Fruit fly (Drosophila melanogaster) whole organism, wandering third instar larva: ENCODE data around the gene CG12112.
A peak's percentile ranks its signal among the peaks of the same experiment; 100 is the strongest.

ENCODE experiments used
- Abd-B ChIP-seq: fragments of >200 bp; optimal IDR thresholded peaks from 2 replicates; lab custom pipeline; 2017; ENCODE audit warnings: missing biosample characterization, missing genetic modification characterization
- CG32264 ChIP-seq: fragments of 200-800 bp; sonication (Bioruptor generic); optimal IDR thresholded peaks from 2 replicates; lab custom pipeline; 2016; ENCODE audit warnings: missing biosample characterization, missing genetic modification characterization
- CG9705 ChIP-seq: fragments of 200-800 bp; sonication (Bioruptor generic); optimal IDR thresholded peaks from 2 replicates; lab custom pipeline; 2018; ENCODE audit warnings: missing biosample characterization, mild to moderate bottlenecking, missing genetic modification characterization
- CrebA ChIP-seq: fragments of 200-800 bp; sonication (Bioruptor generic); optimal IDR thresholded peaks from 2 replicates; lab custom pipeline; 2016; ENCODE audit warnings: missing biosample characterization, mild to moderate bottlenecking, missing genetic modification characterization, borderline replicate concordance
- Dfd ChIP-seq: fragments of >200 bp; optimal IDR thresholded peaks from 2 replicates; lab custom pipeline; 2017; ENCODE audit warnings: missing biosample characterization, missing genetic modification characterization
- Dif ChIP-seq: fragments of 200-275, 200-300 bp; sonication (Bioruptor generic); optimal IDR thresholded peaks from 2 replicates; lab custom pipeline; 2018; ENCODE audit warnings: missing biosample characterization, missing genetic modification characterization; ENCODE audit not compliant: partially characterized antibody
- GATAd ChIP-seq: sonication (Bioruptor generic); optimal IDR thresholded peaks from 2 replicates; lab custom pipeline; 2016; ENCODE audit warnings: missing biosample characterization, missing genetic modification characterization
- HLH106 ChIP-seq: fragments of 200-800 bp; optimal IDR thresholded peaks from 3 replicates; lab custom pipeline; 2019; ENCODE audit warnings: missing biosample characterization, mild to moderate bottlenecking, missing genetic modification characterization, moderate library complexity
- Hnf4 ChIP-seq: fragments of 200-800 bp; sonication (Bioruptor generic); optimal IDR thresholded peaks from 2 replicates; lab custom pipeline; 2016; ENCODE audit warnings: missing biosample characterization, mild to moderate bottlenecking, missing genetic modification characterization
- Hr78 ChIP-seq: fragments of >200 bp; optimal IDR thresholded peaks from 2 replicates; lab custom pipeline; 2017; ENCODE audit warnings: missing biosample characterization, missing genetic modification characterization
- Jra ChIP-seq: sonication (Bioruptor generic); optimal IDR thresholded peaks from 2 replicates; lab custom pipeline; 2016; ENCODE audit warnings: missing biosample characterization, missing genetic modification characterization
- Mio ChIP-seq: sonication (Bioruptor generic); optimal IDR thresholded peaks from 2 replicates; lab custom pipeline; 2016; ENCODE audit warnings: missing biosample characterization, missing genetic modification characterization
- Myc ChIP-seq: fragments of >200 bp; optimal IDR thresholded peaks from 2 replicates; lab custom pipeline; 2017
- N ChIP-seq: fragments of >200 bp; optimal IDR thresholded peaks from 2 replicates; lab custom pipeline; 2018; ENCODE audit warnings: missing biosample characterization, missing external identifiers, missing genetic modification characterization
- OdsH ChIP-seq: fragments of 200-800 bp; sonication (Bioruptor generic); optimal IDR thresholded peaks from 2 replicates; lab custom pipeline; 2016; ENCODE audit warnings: missing biosample characterization, mild to moderate bottlenecking, missing genetic modification characterization
- Rel ChIP-seq, 2 experiments: fragments of 200-800 bp; sonication (Bioruptor generic) in 1 of 2; optimal IDR thresholded peaks; 2 replicates in 1 of 2; 3 replicates in 1 of 2; lab custom pipeline; 2016 to 2019; ENCODE audit warnings: mild to moderate bottlenecking in 2 of 2, missing biosample characterization in 2 of 2, missing genetic modification characterization in 2 of 2, moderate library complexity in 1 of 2
- Sp1 ChIP-seq: fragments of 200-800 bp; sonication (Bioruptor generic); optimal IDR thresholded peaks from 3 replicates; lab custom pipeline; 2019; ENCODE audit warnings: missing biosample characterization, mild to moderate bottlenecking, missing genetic modification characterization, moderate library complexity
- br ChIP-seq: fragments of 200-800 bp; sonication (Bioruptor generic); optimal IDR thresholded peaks from 2 replicates; lab custom pipeline; 2016; ENCODE audit warnings: missing biosample characterization, missing genetic modification characterization
- brk ChIP-seq: fragments of 200-800 bp; sonication (Bioruptor generic); optimal IDR thresholded peaks from 2 replicates; lab custom pipeline; 2016; ENCODE audit warnings: missing biosample characterization, mild to moderate bottlenecking, missing genetic modification characterization
- dl ChIP-seq, 2 experiments: fragments of 175-275, 200-275 bp in 1 of 2; fragments of 200-275 bp in 1 of 2; sonication (Bioruptor generic); optimal IDR thresholded peaks; lab custom pipeline; 2018; ENCODE audit warnings: mild to moderate bottlenecking in 2 of 2, missing biosample characterization in 2 of 2, missing genetic modification characterization in 2 of 2, moderate library complexity in 2 of 2; ENCODE audit not compliant: partially characterized antibody in 2 of 2, insufficient read depth in 1 of 2
- dsf ChIP-seq: sonication (Bioruptor generic); optimal IDR thresholded peaks from 2 replicates; lab custom pipeline; 2016; ENCODE audit warnings: missing biosample characterization, missing genetic modification characterization, borderline replicate concordance
- ey ChIP-seq: fragments of 200-800 bp; sonication (Bioruptor generic); optimal IDR thresholded peaks from 2 replicates; lab custom pipeline; 2016; ENCODE audit warnings: missing biosample characterization, missing genetic modification characterization
- foxo ChIP-seq, 2 experiments: fragments of 200-800 bp; sonication (Bioruptor generic); optimal IDR thresholded peaks; 2 replicates in 1 of 2; 3 replicates in 1 of 2; lab custom pipeline; 2016 to 2017; ENCODE audit warnings: missing biosample characterization in 2 of 2, missing genetic modification characterization in 2 of 2
- fru ChIP-seq: fragments of 200-800 bp; sonication (Bioruptor generic); optimal IDR thresholded peaks from 3 replicates; lab custom pipeline; 2016; ENCODE audit warnings: missing biosample characterization, mild to moderate bottlenecking, missing genetic modification characterization
- h ChIP-seq: fragments of 200-800 bp; sonication (Bioruptor generic); optimal IDR thresholded peaks from 3 replicates; lab custom pipeline; 2016; ENCODE audit warnings: missing biosample characterization, mild to moderate bottlenecking, missing genetic modification characterization
- lola ChIP-seq: fragments of >200 bp; optimal IDR thresholded peaks from 2 replicates; lab custom pipeline; 2017; ENCODE audit warnings: missing biosample characterization, missing genetic modification characterization
- pan ChIP-seq: fragments of >200 bp; optimal IDR thresholded peaks from 2 replicates; lab custom pipeline; 2017
- psq ChIP-seq: fragments of 200-800 bp; sonication (Bioruptor generic); optimal IDR thresholded peaks from 3 replicates; lab custom pipeline; 2017; ENCODE audit warnings: missing biosample characterization, mild to moderate bottlenecking, missing genetic modification characterization, moderate library complexity
- rgr ChIP-seq: fragments of 200-800 bp; sonication (Bioruptor generic); optimal IDR thresholded peaks from 3 replicates; lab custom pipeline; 2016; ENCODE audit warnings: missing biosample characterization, mild to moderate bottlenecking, missing genetic modification characterization
- sage ChIP-seq: fragments of 200-800 bp; sonication (Bioruptor generic); optimal IDR thresholded peaks from 2 replicates; lab custom pipeline; 2016; ENCODE audit warnings: missing biosample characterization, mild to moderate bottlenecking, missing genetic modification characterization
- tai ChIP-seq: sonication (Bioruptor generic); optimal IDR thresholded peaks from 2 replicates; lab custom pipeline; 2016; ENCODE audit warnings: missing biosample characterization, missing genetic modification characterization
- usp ChIP-seq: fragments of >200 bp; optimal IDR thresholded peaks from 2 replicates; lab custom pipeline; 2017; ENCODE audit warnings: missing biosample characterization, missing genetic modification characterization
- woc ChIP-seq: sonication (Bioruptor generic); optimal IDR thresholded peaks from 2 replicates; lab custom pipeline; 2016; ENCODE audit warnings: missing biosample characterization, mild to moderate bottlenecking, missing genetic modification characterization

The CG12112 gene

DNA sequence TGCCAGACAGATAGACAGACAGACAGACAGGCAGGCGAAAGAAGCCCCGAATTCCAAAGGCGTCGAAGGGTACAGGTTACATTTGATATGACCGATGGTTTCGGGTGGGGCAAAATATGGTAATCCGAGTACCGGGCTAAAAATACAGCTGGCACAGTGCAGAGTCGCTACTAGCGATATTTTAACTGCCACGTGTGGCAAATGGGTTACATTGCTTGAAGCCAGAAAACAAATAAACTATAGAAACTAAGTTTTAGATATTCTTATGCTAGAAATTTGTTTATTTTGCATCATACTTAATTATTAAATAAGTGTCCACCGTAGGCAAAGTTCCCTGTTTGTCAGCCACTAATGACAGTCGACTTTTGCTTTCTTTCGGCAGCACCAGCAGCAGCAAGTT is 23.2 kb upstream of the CG12112 start:
- TF ChIP-seq pan (lab: Kevin White, UChicago) (no peak), OdsH (GFP tag; lab: Kevin White, UChicago) (no peak), Sp1 (GFP tag; lab: Kevin White, UChicago) (no peak), brk (no peak), Abd-B (no peak), dsf (GFP tag; lab: Kevin White, UChicago) (no peak), woc (no peak), Rel (GFP tag; optimal IDR thresholded peaks at IDR 0.05; lab: Kevin White, UChicago) (no peak), Rel (tag; optimal IDR thresholded peaks at IDR 0.05; lab: Kevin White, UChicago) (no peak), foxo (GFP tag; optimal IDR thresholded peaks at IDR 0.05; lab: Kevin White, UChicago) (no peak), N (GFP tag; lab: Kevin White, UChicago) (no peak), CG9705 (GFP tag; lab: Kevin White, UChicago) (no peak), sage (no peak), ey (GFP tag; lab: Kevin White, UChicago) (no peak), usp (no peak), CrebA (GFP tag; lab: Kevin White, UChicago) (no peak), Jra (GFP tag; lab: Kevin White, UChicago) (no peak), GATAd (no peak)

DNA sequence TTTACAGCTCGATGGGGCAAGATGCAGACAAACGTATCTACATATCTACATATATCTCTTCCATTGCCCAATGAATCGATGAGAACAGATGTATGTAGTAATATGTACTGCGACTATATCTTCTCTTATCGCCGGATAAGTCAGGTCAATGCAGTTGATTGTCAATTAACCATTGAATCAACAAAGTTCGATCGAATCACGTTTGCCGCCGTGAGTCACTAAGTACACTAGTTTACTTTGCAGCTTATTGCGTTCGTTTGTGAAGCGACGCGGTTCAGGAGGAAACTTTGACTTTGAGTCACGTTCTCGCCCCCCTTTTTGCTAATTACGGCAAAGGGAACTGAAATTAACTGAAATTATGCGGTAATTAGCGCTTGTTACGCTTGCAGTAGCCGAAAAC is 20.8 kb upstream of the CG12112 start:
- TF ChIP-seq HLH106 (tag; lab: Kevin White, UChicago) (no peak), Dfd (no peak), foxo (GFP tag; optimal IDR thresholded peaks at IDR 0.05; lab: Kevin White, UChicago) (no peak), N (GFP tag; lab: Kevin White, UChicago) (no peak), brk (no peak), CG9705 (GFP tag; lab: Kevin White, UChicago) (no peak), ey (GFP tag; lab: Kevin White, UChicago) (no peak)

DNA sequence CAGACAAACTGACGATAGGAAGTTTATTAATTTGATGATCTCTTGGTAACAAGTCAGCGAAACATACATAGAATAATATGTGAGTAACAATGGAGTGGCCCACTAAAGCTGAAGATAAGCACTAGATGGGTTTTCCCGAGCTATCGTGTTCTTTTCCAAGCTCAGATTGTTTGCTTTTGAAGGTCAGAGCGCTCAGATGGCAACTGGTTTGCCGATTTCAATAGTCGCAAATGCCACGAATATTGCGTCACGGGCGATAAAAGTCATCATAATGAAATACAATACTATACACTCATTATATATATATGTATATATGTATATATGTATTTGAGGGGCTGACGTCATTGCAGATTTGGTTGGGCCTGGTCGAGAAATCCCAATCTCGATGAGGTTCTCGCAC is 19.9 kb upstream of the CG12112 start:
- TF ChIP-seq Mio, result no peak
- no peak for TF ChIP-seq sage
- no peak for TF ChIP-seq Rel (GFP tag; optimal IDR thresholded peaks at IDR 0.05; lab: Kevin White, UChicago)
- TF ChIP-seq Rel (tag; optimal IDR thresholded peaks at IDR 0.05; lab: Kevin White, UChicago), result peak; percentile 64
- TF ChIP-seq Dif (GFP tag; lab: Kevin White, UChicago), result no peak
- no peak for TF ChIP-seq GATAd
- TF ChIP-seq, all 38 proteins: peak for 1

DNA sequence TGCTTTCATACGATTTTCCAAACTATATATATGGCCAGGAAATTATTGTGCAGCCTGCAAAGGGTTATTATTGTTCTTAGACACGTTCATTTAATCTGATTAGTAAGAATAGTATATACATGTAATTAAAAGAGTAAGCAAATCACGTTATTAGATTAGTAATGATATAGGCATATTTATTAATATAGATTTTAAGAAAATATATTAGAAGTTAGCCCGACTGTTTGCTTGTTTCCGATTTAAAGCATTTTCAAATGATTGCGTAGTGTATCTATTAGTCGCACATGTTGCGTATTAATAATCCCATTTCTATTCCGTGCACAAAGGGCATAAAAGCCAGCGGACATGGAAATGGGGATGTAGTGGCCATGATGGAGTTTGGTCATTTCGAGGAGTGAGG is 19.1 kb upstream of the CG12112 start:
- TF ChIP-seq brk (no peak), fru (GFP tag; lab: Kevin White, UChicago) (no peak), Sp1 (GFP tag; lab: Kevin White, UChicago) (no peak), GATAd (no peak), tai (GFP tag; lab: Kevin White, UChicago) (no peak), sage (no peak), HLH106 (tag; lab: Kevin White, UChicago) (no peak), CG32264 (GFP tag; lab: Kevin White, UChicago) (no peak), Mio (no peak), foxo (GFP tag; optimal IDR thresholded peaks at IDR 0.05; lab: Kevin White, UChicago) (no peak), OdsH (GFP tag; lab: Kevin White, UChicago) (no peak), pan (lab: Kevin White, UChicago) (no peak), h (GFP tag; lab: Kevin White, UChicago) (no peak), usp (no peak), Abd-B (no peak), Myc (lab: Kevin White, UChicago) (no peak), dl (GFP tag; optimal IDR thresholded peaks at IDR 0.05; lab: Kevin White, UChicago; ENCODE audit: insufficient read depth in 1 of 2, partially characterized antibody in 2 of 2) (no peak), CrebA (GFP tag; lab: Kevin White, UChicago) (no peak), Hr78 (GFP tag; lab: Kevin White, UChicago) (no peak)

DNA sequence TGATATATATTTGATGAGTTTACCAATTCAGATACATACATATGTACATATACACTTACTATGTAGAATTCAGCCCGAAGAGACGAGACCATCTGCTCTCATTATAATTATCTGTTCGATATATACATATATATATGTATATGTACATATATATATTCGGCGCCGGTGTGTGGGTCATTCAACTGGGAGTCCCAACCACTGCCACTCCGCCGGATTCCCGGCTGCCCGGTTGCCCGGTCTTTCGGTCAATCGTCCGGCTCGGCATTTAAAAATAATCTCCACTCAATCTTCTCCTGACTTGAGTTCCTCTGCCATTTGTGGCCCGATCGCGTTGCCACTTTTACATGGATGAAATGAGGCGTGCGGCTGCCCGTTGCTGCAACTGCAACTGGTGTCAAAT is 16.7 kb upstream of the CG12112 start:
- TF ChIP-seq N (GFP tag; lab: Kevin White, UChicago) (no peak), Rel (GFP tag; optimal IDR thresholded peaks at IDR 0.05; lab: Kevin White, UChicago) (no peak), Rel (tag; optimal IDR thresholded peaks at IDR 0.05; lab: Kevin White, UChicago) (peak; percentile 67)

DNA sequence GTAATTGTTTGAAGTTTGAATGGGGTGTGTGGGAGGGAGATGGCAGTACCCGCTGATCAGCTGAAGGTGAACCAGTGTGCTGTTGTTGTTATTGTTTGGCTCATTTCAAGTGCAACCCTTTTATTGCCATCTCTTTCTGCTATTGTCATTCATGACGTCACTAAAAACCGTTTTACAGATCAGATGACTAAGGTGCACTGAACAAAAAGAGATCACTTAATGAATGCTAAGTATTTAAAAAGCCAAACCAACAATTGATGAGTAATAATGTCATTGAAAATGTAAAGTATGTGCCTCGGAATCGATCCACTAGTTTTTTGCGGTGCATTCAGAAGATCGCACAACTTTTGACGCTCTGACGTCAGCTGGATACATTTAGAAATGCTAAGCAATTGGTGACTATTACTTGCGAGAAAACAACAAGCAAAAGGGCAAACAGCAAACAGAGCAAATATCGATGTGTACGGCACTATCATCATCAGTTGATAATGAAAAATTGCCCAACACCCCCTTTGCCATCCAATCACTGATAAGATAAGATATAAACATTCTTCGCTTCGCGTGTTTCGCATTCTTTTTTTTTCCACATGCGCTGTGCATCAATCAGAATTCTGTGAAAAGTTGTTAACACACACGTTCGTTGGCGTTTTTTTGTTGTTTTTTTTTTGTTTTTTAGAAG is 14.8 kb upstream of the CG12112 start:
- TF ChIP-seq br (GFP tag; lab: Kevin White, UChicago) (peak; percentile 18), Dfd (no peak), psq (GFP tag; lab: Kevin White, UChicago) (no peak), h (GFP tag; lab: Kevin White, UChicago) (peak; percentile 55), lola (GFP tag; lab: Kevin White, UChicago) (no peak), dl (GFP tag; optimal IDR thresholded peaks at IDR 0.05; lab: Kevin White, UChicago; ENCODE audit: insufficient read depth in 1 of 2, partially characterized antibody in 2 of 2) (no peak), HLH106 (tag; lab: Kevin White, UChicago) (peak; percentile 48), foxo (GFP tag; optimal IDR thresholded peaks at IDR 0.05; lab: Kevin White, UChicago) (peak in 1 of 2 experiments; percentile 65), tai (GFP tag; lab: Kevin White, UChicago) (peak; percentile 9), rgr (GFP tag; lab: Kevin White, UChicago) (peak; percentile 68), OdsH (GFP tag; lab: Kevin White, UChicago) (peak; percentile 21), Jra (GFP tag; lab: Kevin White, UChicago) (peak; percentile 64), usp (no peak), fru (GFP tag; lab: Kevin White, UChicago) (peak; percentile 61), Sp1 (GFP tag; lab: Kevin White, UChicago) (peak; percentile 16), ey (GFP tag; lab: Kevin White, UChicago) (peak; percentile 50), Hnf4 (GFP tag; lab: Kevin White, UChicago) (peak; percentile 0), woc (peak; percentile 22)
- TF ChIP-seq, all 38 proteins: peak for 13
